Worm (Caenorhabditis elegans): Measurements from ENCODE around the gene C10G8.4.

C10G8.4 gene

DNA sequence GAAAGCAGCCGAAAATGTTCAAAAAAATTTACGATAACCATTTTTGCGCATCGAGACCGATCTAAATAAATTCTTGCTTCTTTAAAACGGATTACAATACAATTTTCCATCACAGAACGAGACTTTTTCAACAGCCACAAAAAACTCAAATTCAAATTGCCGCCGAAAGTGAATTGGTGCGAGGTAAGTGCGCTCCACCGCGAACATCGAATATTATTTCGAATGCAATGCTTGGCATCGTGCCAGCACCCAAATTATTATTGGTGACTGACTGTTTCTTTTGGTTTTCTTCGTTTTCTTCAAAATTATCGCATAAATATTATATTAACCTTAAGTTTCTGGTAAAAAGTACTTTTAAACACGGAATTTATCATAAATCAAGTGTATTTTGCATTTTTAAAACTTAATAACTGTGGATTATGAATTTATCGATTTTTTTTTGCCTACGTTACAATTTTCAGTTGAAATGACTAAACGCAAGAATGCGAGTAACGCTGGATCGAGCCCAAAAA is 42.7 kb upstream of the C10G8.4 start, which contains the start of gene penr-1:
TSS of gene penr-1 (plus strand) at position 462 of the 512 bp plus-strand sequence.
- peak; percentile 88 to 94 (median 92) for TF ChIP-seq dpl-1 (GFP tag; optimal IDR thresholded peaks at IDR 0.05)
- no peak for TF ChIP-seq mef-2 (tag; optimal IDR thresholded peaks at IDR 0.05)
- no peak for TF ChIP-seq nhr-12 (tag; optimal IDR thresholded peaks at IDR 0.05)
- TF ChIP-seq nhr-20 (tag; optimal IDR thresholded peaks at IDR 0.05), result peak; percentile 67
- peak; percentile 35 for TF ChIP-seq unc-86 (tag; optimal IDR thresholded peaks at IDR 0.05)
- peak; percentile 59 for TF ChIP-seq lin-14 (GFP tag; optimal IDR thresholded peaks at IDR 0.05)
- peak; percentile 55 for TF ChIP-seq xbp-1 (tag; optimal IDR thresholded peaks at IDR 0.05)
- no peak for TF ChIP-seq ceh-88 (GFP tag; IDR thresholded peaks at IDR 0.05)
- TF ChIP-seq C04F5.9 (tag; optimal IDR thresholded peaks at IDR 0.05), result no peak
- peak; percentile 67 for TF ChIP-seq C16A3.4 (tag; optimal IDR thresholded peaks at IDR 0.05)
- TF ChIP-seq jun-1 (tag; optimal IDR thresholded peaks at IDR 0.05), result peak; percentile 23
- TF ChIP-seq ceh-63 (GFP tag; optimal IDR thresholded peaks at IDR 0.05), result no peak
- peak; percentile 33; the same call in 1 of the 2 replicates for TF ChIP-seq grh-1 (GFP tag; IDR thresholded peaks at IDR 0.05)
- TF ChIP-seq snpc-4 (tag; optimal IDR thresholded peaks at IDR 0.05), result no peak
- peak; percentile 75 for TF ChIP-seq nhr-85 (tag)
- peak; percentile 71 for TF ChIP-seq nhr-47 (tag; optimal IDR thresholded peaks at IDR 0.05)
- TF ChIP-seq skn-1 (tag; optimal IDR thresholded peaks at IDR 0.05), result peak; percentile 38
- TF ChIP-seq ces-1 (GFP tag; optimal IDR thresholded peaks at IDR 0.05), result no peak
- no peak for TF ChIP-seq unc-30 (tag; optimal IDR thresholded peaks at IDR 0.05)
- peak; percentile 50 for TF ChIP-seq dsc-1 (tag; optimal IDR thresholded peaks at IDR 0.05)
- no peak for TF ChIP-seq Y116A8C.19 (tag; optimal IDR thresholded peaks at IDR 0.05; ENCODE audit: borderline replicate concordance)
- peak; percentile 42 for TF ChIP-seq nhr-77 (tag; optimal IDR thresholded peaks at IDR 0.05)
- TF ChIP-seq mdl-1 (tag; optimal IDR thresholded peaks at IDR 0.05), result peak in 1 of 2 experiments; percentile 29
- no peak for TF ChIP-seq tlp-1 (tag; optimal IDR thresholded peaks at IDR 0.05)
- TF ChIP-seq nhr-71 (tag; optimal IDR thresholded peaks at IDR 0.05), result peak; percentile 75
- TF ChIP-seq ets-5 (GFP tag; IDR thresholded peaks at IDR 0.05), result no peak
- no peak for TF ChIP-seq ztf-11 (tag; optimal IDR thresholded peaks at IDR 0.05)
- no peak for TF ChIP-seq C34B4.2 (tag; optimal IDR thresholded peaks at IDR 0.05)
- TF ChIP-seq hlh-17 (GFP tag; optimal IDR thresholded peaks at IDR 0.05; ENCODE audit: borderline replicate concordance), result no peak
- no peak for TF ChIP-seq ceh-90 (tag; optimal IDR thresholded peaks at IDR 0.05)
- TF ChIP-seq tbx-2 (tag; optimal IDR thresholded peaks at IDR 0.05), result peak; percentile 59
- TF ChIP-seq alr-1 (tag; optimal IDR thresholded peaks at IDR 0.05; ENCODE audit: borderline replicate concordance), result no peak
- no peak for TF ChIP-seq isw-1 (GFP tag; IDR thresholded peaks at IDR 0.05)
- TF ChIP-seq swsn-7 (tag; optimal IDR thresholded peaks at IDR 0.05), result peak; percentile 47
- no peak for TF ChIP-seq ztf-4 (tag; optimal IDR thresholded peaks at IDR 0.05)
- TF ChIP-seq elt-2 (tag; optimal IDR thresholded peaks at IDR 0.05), result peak; percentile 3
- TF ChIP-seq lin-39 (tag; optimal IDR thresholded peaks at IDR 0.05), result peak; percentile 20
- no peak for TF ChIP-seq lir-3 (tag; optimal IDR thresholded peaks at IDR 0.05; ENCODE audit: poor library complexity)
- peak in 1 of 3 experiments; percentile 42 for TF ChIP-seq ceh-82 (tag; optimal IDR thresholded peaks at IDR 0.05)
- TF ChIP-seq fkh-8 (tag; optimal IDR thresholded peaks at IDR 0.05), result peak; percentile 18
- peak; percentile 69 for TF ChIP-seq unc-130 (tag; optimal IDR thresholded peaks at IDR 0.05)
- TF ChIP-seq fos-1 (tag; optimal IDR thresholded peaks at IDR 0.05), result no peak
- peak; percentile 31 for TF ChIP-seq lin-15B (tag; optimal IDR thresholded peaks at IDR 0.05)
- TF ChIP-seq snu-23 (GFP tag; optimal IDR thresholded peaks at IDR 0.05), result peak; percentile 71
- TF ChIP-seq nhr-19 (GFP tag; conservative IDR thresholded peaks at IDR 0.05), result peak; percentile 57
- no peak for TF ChIP-seq ama-1 (optimal IDR thresholded peaks at IDR 0.05)
- no peak for TF ChIP-seq nhr-28 (tag; optimal IDR thresholded peaks at IDR 0.05)
- no peak for TF ChIP-seq sox-4 (tag; optimal IDR thresholded peaks at IDR 0.05)
- TF ChIP-seq irx-1 (tag; optimal IDR thresholded peaks at IDR 0.05), result peak; percentile 16
- peak; percentile 95 to 96 for TF ChIP-seq efl-1 (optimal IDR thresholded peaks at IDR 0.05)
- TF ChIP-seq efl-1 (GFP tag; optimal IDR thresholded peaks at IDR 0.05 in 1 of 2), result peak; percentile 94 to 99
- TF ChIP-seq F16B12.6 (tag; optimal IDR thresholded peaks at IDR 0.05), result no peak
- peak in 2 of 6 experiments; percentile 2 to 43 for TF ChIP-seq elt-3 (tag; optimal IDR thresholded peaks at IDR 0.05)
- TF ChIP-seq lin-13 (GFP tag; optimal IDR thresholded peaks at IDR 0.05), result peak; percentile 37

Data from whole organism, L1 larva.